Worm (Caenorhabditis elegans) whole organism, late embryonic: ENCODE data around the gene C31C9.9.

Experiments used
- ama-1 ChIP-seq: fragments of 150-350 bp; optimal IDR thresholded peaks from 2 replicates; lab custom pipeline; 2014
- lin-11 ChIP-seq: fragments of 200-800 bp; sonication (Bioruptor generic); optimal IDR thresholded peaks from 2 replicates; lab custom pipeline; 2018; ENCODE audit warnings: mild to moderate bottlenecking, missing genetic modification characterization, missing compliant biosample characterization
- pha-4 ChIP-seq: fragments of 150-350 bp; optimal IDR thresholded peaks from 2 replicates; lab custom pipeline; 2018; ENCODE audit warnings: missing biosample characterization, missing genetic modification reagents, missing genetic modification characterization
- syd-9 ChIP-seq: sonication (generic microtip); optimal IDR thresholded peaks from 2 replicates; lab custom pipeline; 2016; ENCODE audit warnings: mild to moderate bottlenecking, missing genetic modification characterization, moderate library complexity, missing compliant biosample characterization
- tbx-2 ChIP-seq: sonication (generic microtip); optimal IDR thresholded peaks from 2 replicates; lab custom pipeline; 2016; ENCODE audit warnings: missing genetic modification characterization, missing compliant biosample characterization
- zip-5 ChIP-seq: sonication (generic microtip); optimal IDR thresholded peaks from 2 replicates; lab custom pipeline; 2016; ENCODE audit warnings: missing genetic modification characterization, missing compliant biosample characterization
- ztf-16 ChIP-seq: sonication (generic microtip); optimal IDR thresholded peaks from 2 replicates; lab custom pipeline; 2017; ENCODE audit warnings: missing genetic modification characterization, missing compliant biosample characterization

- no peak for TF ChIP-seq ama-1
- no peak for TF ChIP-seq syd-9 (tag; lab: Kevin White, UChicago)
- TF ChIP-seq pha-4 (tag; lab: Kevin White, UChicago) = no peak
- TF ChIP-seq tbx-2 (tag; lab: Kevin White, UChicago) = no peak
- no peak for TF ChIP-seq ztf-16
- TF ChIP-seq lin-11 = no peak
- TF ChIP-seq zip-5 (tag; lab: Kevin White, UChicago) = no peak
These were observed 13.5 kb upstream of the C31C9.9 start, which contains the start of gene fbxa-167 for ce11 chrII:13641311-13641710.
